Worm (Caenorhabditis elegans) whole organism, mixed stage, embryonic: ENCODE measurements around the gene rsp-4.
"Not testable (repeated sequence)": the region's sequence is repeated elsewhere in the genome, so short reads cannot be mapped to it uniquely, and the experiment has no call there.

ENCODE experiments used
- M03D4.4 ChIP-seq: sonication (generic microtip); optimal IDR thresholded peaks from 2 replicates; lab custom pipeline; 2017; ENCODE audit warnings: mild to moderate bottlenecking, missing genetic modification characterization, missing compliant biosample characterization
- blmp-1 ChIP-seq: fragments of 150-350 bp; optimal IDR thresholded peaks from 2 replicates; lab custom pipeline; 2014; ENCODE audit warnings: missing biosample characterization, missing genetic modification characterization
- ceh-39 ChIP-seq: fragments of 150-350 bp; optimal IDR thresholded peaks from 2 replicates; lab custom pipeline; 2014; ENCODE audit warnings: missing biosample characterization, missing genetic modification characterization
- ceh-43 ChIP-seq: fragments of 200-800 bp; sonication (Bioruptor generic); optimal IDR thresholded peaks from 2 replicates; lab custom pipeline; 2018; ENCODE audit warnings: mild to moderate bottlenecking, missing genetic modification characterization, moderate library complexity, missing compliant biosample characterization
- ceh-83 ChIP-seq: fragments of 200-800 bp; sonication (Bioruptor generic); optimal IDR thresholded peaks from 2 replicates; lab custom pipeline; 2018; ENCODE audit warnings: mild to moderate bottlenecking, missing genetic modification characterization, missing compliant biosample characterization
- ces-1 ChIP-seq: fragments of 150-350 bp; optimal IDR thresholded peaks from 2 replicates; lab custom pipeline; 2014; ENCODE audit warnings: missing biosample characterization, missing genetic modification reagents, missing genetic modification characterization
- cnd-1 ChIP-seq: fragments of 200-800 bp; sonication (Bioruptor generic); optimal IDR thresholded peaks from 2 replicates; lab custom pipeline; 2018; ENCODE audit warnings: mild to moderate bottlenecking, missing genetic modification characterization, missing compliant biosample characterization
- drap-1 ChIP-seq: fragments of 200-800 bp; sonication (Bioruptor generic); optimal IDR thresholded peaks from 3 replicates; lab custom pipeline; 2018; ENCODE audit warnings: mild to moderate bottlenecking, missing genetic modification characterization, missing compliant biosample characterization
- elt-1 ChIP-seq: sonication (generic microtip); optimal IDR thresholded peaks from 2 replicates; lab custom pipeline; 2017; ENCODE audit warnings: missing genetic modification characterization, mild to moderate bottlenecking, missing compliant biosample characterization, antibody characterized with exemption, moderate library complexity, borderline replicate concordance; ENCODE audit not compliant: insufficient read depth
- ham-2 ChIP-seq: fragments of 200-800 bp; sonication (Bioruptor generic); optimal IDR thresholded peaks from 2 replicates; lab custom pipeline; 2018; ENCODE audit warnings: mild to moderate bottlenecking, missing genetic modification characterization, missing compliant biosample characterization
- hlh-1 ChIP-seq: fragments of 150-350 bp; optimal IDR thresholded peaks from 2 replicates; lab custom pipeline; 2014; ENCODE audit warnings: missing biosample characterization, missing genetic modification reagents, missing genetic modification characterization
- lin-13 ChIP-seq: fragments of 150-350 bp; optimal IDR thresholded peaks from 2 replicates; lab custom pipeline; 2014; ENCODE audit warnings: missing biosample characterization, missing genetic modification characterization
- lin-32 ChIP-seq: fragments of 200-800 bp; sonication (Bioruptor generic); optimal IDR thresholded peaks from 2 replicates; lab custom pipeline; 2018; ENCODE audit warnings: mild to moderate bottlenecking, missing genetic modification characterization, missing compliant biosample characterization
- lsy-2 ChIP-seq: fragments of 150-350 bp; optimal IDR thresholded peaks from 2 replicates; lab custom pipeline; 2014; ENCODE audit warnings: missing biosample characterization, missing genetic modification characterization
- mep-1 ChIP-seq: fragments of 150-350 bp; optimal IDR thresholded peaks from 2 replicates; lab custom pipeline; 2017; ENCODE audit warnings: missing biosample characterization, missing genetic modification reagents, missing genetic modification characterization, inconsistent platforms
- mls-2 ChIP-seq: sonication (generic microtip); optimal IDR thresholded peaks from 2 replicates; lab custom pipeline; 2016; ENCODE audit warnings: mild to moderate bottlenecking, missing genetic modification characterization, moderate library complexity, missing compliant biosample characterization
- nhr-2 ChIP-seq: fragments of 150-350 bp; optimal IDR thresholded peaks from 2 replicates; lab custom pipeline; 2014; ENCODE audit warnings: missing biosample characterization, missing genetic modification characterization
- nhr-237 ChIP-seq: fragments of 150-350 bp; optimal IDR thresholded peaks from 2 replicates; lab custom pipeline; 2014; ENCODE audit warnings: missing biosample characterization, missing genetic modification characterization
- nhr-76 ChIP-seq: sonication (generic microtip); optimal IDR thresholded peaks from 2 replicates; lab custom pipeline; 2017; ENCODE audit warnings: missing biosample characterization, missing genetic modification characterization
- pha-4 ChIP-seq: fragments of 150-350 bp; optimal IDR thresholded peaks from 2 replicates; lab custom pipeline; 2018; ENCODE audit warnings: missing biosample characterization, missing genetic modification reagents, missing genetic modification characterization
- sem-2 ChIP-seq: fragments of 200-800 bp; sonication (Bioruptor generic); optimal IDR thresholded peaks from 2 replicates; lab custom pipeline; 2018; ENCODE audit warnings: mild to moderate bottlenecking, missing genetic modification characterization, missing compliant biosample characterization
- snpc-4 ChIP-seq: fragments of 150-350 bp; optimal IDR thresholded peaks from 2 replicates; lab custom pipeline; 2014; ENCODE audit warnings: missing biosample characterization, missing genetic modification characterization
- sptf-1 ChIP-seq: sonication (generic microtip); optimal IDR thresholded peaks from 2 replicates; lab custom pipeline; 2017; ENCODE audit warnings: mild to moderate bottlenecking, missing genetic modification characterization, moderate library complexity, missing compliant biosample characterization
- unc-120 ChIP-seq: sonication (generic microtip); optimal IDR thresholded peaks from 2 replicates; lab custom pipeline; 2017; ENCODE audit warnings: missing genetic modification characterization, missing compliant biosample characterization; ENCODE audit not compliant: poor library complexity, severe bottlenecking
- unc-39 ChIP-seq: fragments of 150-350 bp; optimal IDR thresholded peaks from 2 replicates; lab custom pipeline; 2014; ENCODE audit warnings: missing biosample characterization, missing genetic modification characterization
- unc-62 ChIP-seq: fragments of 150-350 bp; optimal IDR thresholded peaks from 2 replicates; lab custom pipeline; 2014; ENCODE audit warnings: missing biosample characterization, missing genetic modification reagents, missing genetic modification characterization
- zip-8 ChIP-seq: fragments of 150-350 bp; optimal IDR thresholded peaks from 2 replicates; lab custom pipeline; 2014; ENCODE audit warnings: missing biosample characterization, missing genetic modification characterization
- ztf-11 ChIP-seq: fragments of 150-350 bp; optimal IDR thresholded peaks from 2 replicates; lab custom pipeline; 2014; ENCODE audit warnings: missing biosample characterization, missing genetic modification characterization

Gene rsp-4

DNA sequence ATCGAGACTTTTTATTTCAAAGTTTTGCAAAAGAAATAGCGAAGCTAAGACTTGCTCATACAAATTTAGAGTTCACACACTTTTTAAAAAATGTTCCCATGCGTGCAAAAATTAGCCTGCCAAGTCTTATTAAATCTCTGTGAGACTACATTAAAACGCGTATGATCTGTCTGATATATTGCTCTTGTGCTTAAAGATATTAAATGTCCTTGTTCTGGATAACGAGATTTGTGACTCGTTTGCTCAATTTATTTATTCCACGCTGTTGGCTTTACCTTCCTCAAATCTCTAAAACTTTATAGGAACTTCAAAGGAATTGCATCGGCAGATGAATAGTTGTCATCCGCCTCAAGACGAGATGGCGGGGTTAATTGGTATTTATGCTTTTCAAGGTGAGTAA is 33.3 kb downstream of the rsp-4 start, which contains the start of gene srg-69:
srg-69 (plus strand) TSS at position 301 of the 400 bp plus-strand sequence.
- TF ChIP-seq mep-1 (tag; lab: Kevin White, UChicago) (no peak), pha-4 (no peak), ham-2 (GFP tag; lab: Kevin White, UChicago) (no peak), unc-62 (no peak), ceh-43 (GFP tag; lab: Kevin White, UChicago) (no peak), sptf-1 (tag; lab: Kevin White, UChicago) (no peak), ceh-39 (tag; lab: Kevin White, UChicago) (no peak), nhr-237 (tag; lab: Kevin White, UChicago) (no peak)
- TF ChIP-seq, all 35 proteins: peak for 0

DNA sequence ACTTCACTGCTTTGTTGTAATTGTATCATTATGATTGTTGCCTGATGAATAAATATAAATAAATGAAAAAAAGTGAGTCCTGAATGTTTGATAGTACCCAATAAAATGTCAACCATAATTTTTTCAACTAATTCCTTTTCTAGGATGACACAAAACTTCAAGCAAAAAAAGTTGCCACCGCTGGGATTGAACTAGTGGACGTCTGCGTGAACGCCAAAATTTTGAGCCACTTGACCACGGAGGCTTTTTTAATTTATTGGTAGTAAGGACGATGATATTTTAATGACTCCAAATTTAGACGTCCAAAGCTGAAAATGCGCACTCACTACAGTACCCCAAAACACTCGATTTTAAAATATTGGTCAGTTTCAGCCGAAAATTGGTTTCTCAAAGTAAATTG is 35.0 kb downstream of the rsp-4 start:
- TF ChIP-seq nhr-76 (tag; lab: Kevin White, UChicago) (no peak), ceh-83 (no peak), drap-1 (GFP tag; lab: Kevin White, UChicago) (no peak), unc-39 (tag; lab: Kevin White, UChicago) (no peak), lin-32 (GFP tag; lab: Kevin White, UChicago) (no peak), ztf-11 (tag; lab: Kevin White, UChicago) (no peak), pha-4 (no peak), nhr-2 (tag; lab: Kevin White, UChicago) (no peak)

DNA sequence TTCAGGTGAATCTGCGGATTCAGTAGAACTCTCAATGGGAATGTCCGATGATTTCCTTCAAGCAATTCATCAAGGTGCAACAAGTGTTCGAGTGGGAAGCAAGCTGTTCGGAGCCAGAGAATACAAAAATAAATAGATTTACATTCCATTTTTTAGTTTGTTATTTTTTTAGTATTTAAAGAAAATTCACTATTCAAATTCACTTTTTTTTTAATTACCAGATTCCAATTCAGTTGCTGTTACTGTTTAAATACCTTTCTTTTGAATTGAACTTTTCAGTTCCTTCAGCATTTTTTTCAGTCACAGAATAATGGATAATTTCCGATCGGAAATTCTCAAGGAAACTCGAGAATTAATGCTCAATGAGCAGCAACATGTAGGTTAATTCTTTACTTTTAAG is 36.8 kb downstream of the rsp-4 start, which contains the start of gene F09E5.7:
F09E5.7 (plus strand) TSS at position 301 of the 400 bp plus-strand sequence.
- no peak for TF ChIP-seq cnd-1 (tag; lab: Kevin White, UChicago)
- no peak for TF ChIP-seq ceh-83
- TF ChIP-seq lin-13, result no peak
- TF ChIP-seq sem-2 (GFP tag; lab: Kevin White, UChicago), result no peak
- TF ChIP-seq, all 35 proteins: peak for 0

DNA sequence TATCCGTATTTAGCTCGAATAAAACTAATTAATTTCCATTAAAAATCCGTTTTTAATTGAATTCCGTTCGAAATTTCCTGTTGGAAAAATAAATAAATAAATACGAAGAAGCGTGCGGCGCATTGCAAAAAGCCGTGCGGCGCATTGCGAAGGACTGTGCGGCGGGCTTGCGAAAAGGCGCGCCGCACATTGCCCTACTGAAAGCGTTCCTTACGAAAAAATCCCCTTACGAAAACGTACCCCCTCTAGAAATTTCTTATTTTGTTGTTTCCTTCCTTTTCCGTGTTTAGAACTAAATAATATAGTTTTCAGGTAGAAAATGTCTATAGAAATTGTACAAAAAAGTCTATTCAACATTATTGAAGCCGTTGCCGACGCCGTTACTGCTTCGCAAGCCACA is 38.3 kb downstream of the rsp-4 start, which contains the start of gene F09E5.8:
F09E5.8 (plus strand) TSS at position 313 of the 400 bp plus-strand sequence.
- not testable (repeated sequence) for TF ChIP-seq unc-120 (tag; lab: Kevin White, UChicago); ztf-11 (tag; lab: Kevin White, UChicago); elt-1

- TF ChIP-seq lin-13, result peak; percentile 44
- peak; percentile 21 for TF ChIP-seq unc-120 (tag; lab: Kevin White, UChicago)
- peak; percentile 33 for TF ChIP-seq hlh-1 (tag; lab: Kevin White, UChicago)
- peak; percentile 17 for TF ChIP-seq nhr-237 (tag; lab: Kevin White, UChicago)
- peak; percentile 50 for TF ChIP-seq pha-4
- TF ChIP-seq ces-1 (GFP tag; lab: Kevin White, UChicago), result peak; percentile 73
- TF ChIP-seq mep-1 (tag; lab: Kevin White, UChicago), result peak; percentile 53
- TF ChIP-seq lsy-2 (tag; lab: Kevin White, UChicago), result peak; percentile 29
These were observed 42.3 kb downstream of the rsp-4 start for ce11 chrII:5346350-5346749.

- TF ChIP-seq snpc-4, result no peak
- no peak for TF ChIP-seq blmp-1 (tag; lab: Kevin White, UChicago)
- no peak for TF ChIP-seq zip-8
- TF ChIP-seq unc-120 (tag; lab: Kevin White, UChicago), result no peak
- TF ChIP-seq ceh-83, result no peak
- no peak for TF ChIP-seq sem-2 (GFP tag; lab: Kevin White, UChicago)
- no peak for TF ChIP-seq drap-1 (GFP tag; lab: Kevin White, UChicago)
- no peak for TF ChIP-seq ceh-39 (tag; lab: Kevin White, UChicago)
- no peak for TF ChIP-seq lin-13
- no peak for TF ChIP-seq lin-32 (GFP tag; lab: Kevin White, UChicago)
- no peak for TF ChIP-seq ces-1 (GFP tag; lab: Kevin White, UChicago)
- no peak for TF ChIP-seq ham-2 (GFP tag; lab: Kevin White, UChicago)
- TF ChIP-seq pha-4, result no peak
- TF ChIP-seq ceh-43 (GFP tag; lab: Kevin White, UChicago), result no peak
- TF ChIP-seq nhr-2 (tag; lab: Kevin White, UChicago), result no peak
- no peak for TF ChIP-seq nhr-237 (tag; lab: Kevin White, UChicago)
- TF ChIP-seq hlh-1 (tag; lab: Kevin White, UChicago), result no peak
- no peak for TF ChIP-seq sptf-1 (tag; lab: Kevin White, UChicago)
- no peak for TF ChIP-seq M03D4.4 (tag; lab: Kevin White, UChicago)
- TF ChIP-seq mls-2 (tag; lab: Kevin White, UChicago), result no peak
These were observed 43.9 kb downstream of the rsp-4 start, which contains the start of gene F09E5.14 for ce11 chrII:5344775-5345174. F09E5.14 (minus strand) TSS chrII:5344875.
